Worm (Caenorhabditis elegans) whole organism, L4 larva: ENCODE data around the gene pqn-39.

Experiments used
- F26F4.8 ChIP-seq: fragments of 200-800 bp; sonication (Bioruptor generic); conservative IDR thresholded peaks from 2 replicates; pipeline ENCODE4 v1.3.6; 2022; ENCODE audit warnings: missing genetic modification characterization, missing compliant biosample characterization
- F49E8.2 ChIP-seq: sonication (generic microtip); optimal IDR thresholded peaks from 2 replicates; lab custom pipeline; 2016; ENCODE audit warnings: missing compliant biosample characterization, mild to moderate bottlenecking, missing genetic modification characterization, borderline replicate concordance
- ama-1 ChIP-seq: fragments of 150-350 bp; optimal IDR thresholded peaks from 2 replicates; lab custom pipeline; 2014; ENCODE audit warnings: inconsistent platforms, mixed read lengths
- egl-43 ChIP-seq: fragments of 200-800 bp; sonication (Bioruptor generic); IDR thresholded peaks from 2 replicates; pipeline ENCODE4 v1.3.6; 2022; ENCODE audit warnings: missing genetic modification reagents, missing genetic modification characterization, missing compliant biosample characterization
- fkh-10 ChIP-seq: fragments of 150-350 bp; optimal IDR thresholded peaks from 2 replicates; lab custom pipeline; 2014; ENCODE audit warnings: missing biosample characterization, missing genetic modification reagents, missing genetic modification characterization
- gei-8 ChIP-seq: fragments of 200-800 bp; sonication (Bioruptor generic); optimal IDR thresholded peaks from 2 replicates; lab custom pipeline; 2018; ENCODE audit warnings: mild to moderate bottlenecking, missing genetic modification characterization, missing compliant biosample characterization
- lsy-2 ChIP-seq, 2 experiments: fragments of 150-350 bp in 1 of 2; sonication (generic microtip) in 1 of 2; optimal IDR thresholded peaks; 2 replicates each; lab custom pipeline; 2014 to 2017; ENCODE audit warnings: missing biosample characterization in 2 of 2, missing genetic modification characterization in 2 of 2
- nhr-237 ChIP-seq: sonication (generic microtip); optimal IDR thresholded peaks from 2 replicates; lab custom pipeline; 2017; ENCODE audit warnings: missing biosample characterization, missing genetic modification characterization
- nhr-28 ChIP-seq: fragments of 150-350 bp; optimal IDR thresholded peaks from 2 replicates; lab custom pipeline; 2014; ENCODE audit warnings: missing biosample characterization, missing genetic modification characterization
- nhr-41 ChIP-seq: fragments of 200-800 bp; sonication (Bioruptor generic); IDR thresholded peaks from 2 replicates; pipeline ENCODE4 v1.3.6; 2022; ENCODE audit warnings: missing genetic modification reagents, missing genetic modification characterization, missing compliant biosample characterization
- pha-4 ChIP-seq, 2 experiments: fragments of 150-350 bp in 1 of 2; fragments of 200-800 bp in 1 of 2; sonication (Bioruptor generic) in 1 of 2; IDR thresholded peaks in 1 of 2; optimal IDR thresholded peaks in 1 of 2; 2 replicates each; pipeline versions ENCODE4 v1.3.6 to Lab custom; 2014 to 2022; ENCODE audit warnings: missing genetic modification characterization in 2 of 2, missing genetic modification reagents in 2 of 2, missing biosample characterization in 1 of 2, missing compliant biosample characterization in 1 of 2
- unc-130 ChIP-seq: sonication (generic microtip); optimal IDR thresholded peaks from 2 replicates; lab custom pipeline; 2016; ENCODE audit warnings: missing genetic modification reagents, missing genetic modification characterization, missing compliant biosample characterization
- zip-2 ChIP-seq: fragments of 150-350 bp; optimal IDR thresholded peaks from 2 replicates; lab custom pipeline; 2014; ENCODE audit warnings: missing biosample characterization, missing genetic modification characterization

ce11 chrX:13974448-13975071 is 6.1 kb upstream of the pqn-39 start:
- TF ChIP-seq gei-8 (GFP tag; lab: Kevin White, UChicago) (no peak), F26F4.8 (no peak), egl-43 (GFP tag; lab: Robert Waterston, UW) (no peak), nhr-28 (tag; lab: Kevin White, UChicago) (peak; percentile 99), pha-4 (GFP tag; IDR thresholded peaks at IDR 0.05; lab: Robert Waterston, UW) (no peak), pha-4 (tag; optimal IDR thresholded peaks at IDR 0.05; lab: Kevin White, UChicago) (no peak), unc-130 (GFP tag; lab: Kevin White, UChicago) (no peak), lsy-2 (tag; optimal IDR thresholded peaks at IDR 0.05; lab: Kevin White, UChicago) (peak in 1 of 2 experiments; percentile 15), nhr-41 (GFP tag; lab: Robert Waterston, UW) (no peak), nhr-237 (tag; lab: Kevin White, UChicago) (no peak), F49E8.2 (no peak), zip-2 (tag; lab: Kevin White, UChicago) (no peak), ama-1 (lab: Kevin White, UChicago) (no peak), fkh-10 (GFP tag; lab: Kevin White, UChicago) (no peak)
